Worm (Caenorhabditis elegans) whole organism, midembryonic: ENCODE measurements around the gene ins-9.

Experiments
- T22C8.4 ChIP-seq: fragments of 200-800 bp; sonication (Bioruptor generic); IDR thresholded peaks from 2 replicates; pipeline ENCODE4 v1.3.6; 2022; ENCODE audit warnings: missing genetic modification characterization, missing compliant biosample characterization
- cog-1 ChIP-seq: sonication (generic microtip); optimal IDR thresholded peaks from 2 replicates; lab custom pipeline; 2016; ENCODE audit warnings: missing genetic modification characterization, missing compliant biosample characterization
- flt-1 ChIP-seq: fragments of 200-800 bp; sonication (Bioruptor generic); IDR thresholded peaks from 2 replicates; pipeline ENCODE4 v1.3.6; 2022; ENCODE audit warnings: missing genetic modification characterization, missing compliant biosample characterization
- med-1 ChIP-seq: sonication (generic microtip); optimal IDR thresholded peaks from 2 replicates; lab custom pipeline; 2017; ENCODE audit warnings: missing genetic modification characterization, mild to moderate bottlenecking, missing compliant biosample characterization, antibody characterized with exemption, missing genetic modification reagents; ENCODE audit not compliant: insufficient read depth
- ref-1 ChIP-seq: fragments of 200-800 bp; sonication (Bioruptor generic); conservative IDR thresholded peaks from 2 replicates; pipeline ENCODE4 v1.3.6; 2022; ENCODE audit warnings: missing genetic modification reagents, missing genetic modification characterization, missing compliant biosample characterization
- tab-1 ChIP-seq: fragments of 200-800 bp; sonication (Bioruptor generic); IDR thresholded peaks from 2 replicates; pipeline ENCODE4 v1.3.6; 2022; ENCODE audit warnings: missing genetic modification characterization, missing compliant biosample characterization
- ztf-23 ChIP-seq: fragments of 200-800 bp; sonication (Bioruptor generic); IDR thresholded peaks from 2 replicates; pipeline ENCODE4 v1.3.6; 2022; ENCODE audit warnings: missing genetic modification reagents, missing genetic modification characterization, missing compliant biosample characterization
- ztf-29 ChIP-seq: fragments of 200-800 bp; sonication (Bioruptor generic); IDR thresholded peaks from 2 replicates; pipeline ENCODE4 v1.3.6; 2022; ENCODE audit warnings: missing genetic modification reagents, missing genetic modification characterization, missing compliant biosample characterization

ce11 chrX:8835405-8835804 is 31.1 kb downstream of the ins-9 start, which contains the start of gene sec-15:
- TF ChIP-seq flt-1, result no peak
- no peak for TF ChIP-seq ref-1 (GFP tag; lab: Robert Waterston, UW)
- no peak for TF ChIP-seq cog-1 (tag; lab: Kevin White, UChicago)
- TF ChIP-seq tab-1 (GFP tag; lab: Robert Waterston, UW), result no peak
- no peak for TF ChIP-seq ztf-29
- no peak for TF ChIP-seq T22C8.4 (GFP tag; lab: Robert Waterston, UW)
- no peak for TF ChIP-seq med-1 (GFP tag; lab: Kevin White, UChicago)
- TF ChIP-seq ztf-23, result no peak
